Worm (Caenorhabditis elegans) whole organism, L4 larva: ENCODE data around the gene T19C3.5.
"Not testable (repeated sequence)": the region's sequence is repeated elsewhere in the genome, so short reads cannot be mapped to it uniquely, and the experiment has no call there.

ENCODE experiments used
- D1046.2 ChIP-seq: fragments of 200-800 bp; sonication (Bioruptor generic); IDR thresholded peaks from 2 replicates; pipeline ENCODE4 v1.3.6; 2022; ENCODE audit warnings: missing genetic modification characterization, missing compliant biosample characterization
- F10B5.3 ChIP-seq: sonication (generic microtip); optimal IDR thresholded peaks from 2 replicates; lab custom pipeline; 2016; ENCODE audit warnings: mild to moderate bottlenecking, missing genetic modification characterization, missing compliant biosample characterization
- F26F4.8 ChIP-seq: fragments of 200-800 bp; sonication (Bioruptor generic); conservative IDR thresholded peaks from 2 replicates; pipeline ENCODE4 v1.3.6; 2022; ENCODE audit warnings: missing genetic modification characterization, missing compliant biosample characterization
- F44E2.7 ChIP-seq: fragments of 200-800 bp; sonication (Bioruptor generic); IDR thresholded peaks from 2 replicates; pipeline ENCODE4 v2.1.2; 2022; ENCODE audit warnings: missing genetic modification characterization, missing compliant biosample characterization
- F49E8.2 ChIP-seq: sonication (generic microtip); optimal IDR thresholded peaks from 2 replicates; lab custom pipeline; 2016; ENCODE audit warnings: missing compliant biosample characterization, mild to moderate bottlenecking, missing genetic modification characterization, borderline replicate concordance
- T26A8.4 ChIP-seq: fragments of 200-800 bp; sonication (Bioruptor generic); IDR thresholded peaks from 2 replicates; pipeline ENCODE4 v1.3.6; 2022; ENCODE audit warnings: missing genetic modification characterization, missing compliant biosample characterization
- Y105C5A.15 ChIP-seq: fragments of 200-800 bp; sonication (Bioruptor generic); IDR thresholded peaks from 2 replicates; pipeline ENCODE4 v1.3.6; 2022; ENCODE audit warnings: missing genetic modification characterization, missing compliant biosample characterization
- Y48G9A.11 ChIP-seq: fragments of 200-800 bp; sonication (Bioruptor generic); IDR thresholded peaks from 2 replicates; pipeline ENCODE4 v1.3.6; 2022; ENCODE audit warnings: missing genetic modification reagents, missing genetic modification characterization, missing compliant biosample characterization
- Y5F2A.4 ChIP-seq: fragments of 200-800 bp; sonication (Bioruptor generic); optimal IDR thresholded peaks from 2 replicates; lab custom pipeline; 2018; ENCODE audit warnings: mild to moderate bottlenecking, missing genetic modification characterization, missing compliant biosample characterization
- Y75B8A.6 ChIP-seq: fragments of 200-800 bp; sonication (Bioruptor generic); IDR thresholded peaks from 2 replicates; pipeline ENCODE4 v1.3.6; 2022; ENCODE audit warnings: missing genetic modification reagents, missing genetic modification characterization, missing compliant biosample characterization
- aha-1 ChIP-seq: fragments of 150-350 bp; peaks from one replicate; lab custom pipeline; 2014; ENCODE audit warnings: missing biosample characterization, missing genetic modification characterization
- arid-1 ChIP-seq: fragments of 200-800 bp; sonication (Bioruptor generic); conservative IDR thresholded peaks from 2 replicates; pipeline ENCODE4 v1.3.6; 2022; ENCODE audit warnings: missing genetic modification reagents, missing genetic modification characterization, missing compliant biosample characterization
- attf-4 ChIP-seq: sonication (generic microtip); optimal IDR thresholded peaks from 3 replicates; lab custom pipeline; 2017; ENCODE audit warnings: missing biosample characterization, missing genetic modification characterization
- ceh-20 ChIP-seq: fragments of 200-800 bp; sonication (Bioruptor generic); IDR thresholded peaks from 2 replicates; pipeline ENCODE4 v1.3.6; 2022; ENCODE audit warnings: missing genetic modification reagents, missing genetic modification characterization, missing compliant biosample characterization
- ceh-32 ChIP-seq: sonication (generic microtip); optimal IDR thresholded peaks from 2 replicates; lab custom pipeline; 2016; ENCODE audit warnings: mild to moderate bottlenecking, missing genetic modification characterization, missing compliant biosample characterization; ENCODE audit not compliant: poor library complexity
- ces-1 ChIP-seq: fragments of 150-350 bp; sonication (generic microtip); optimal IDR thresholded peaks from 4 replicates; lab custom pipeline; 2014; ENCODE audit warnings: missing biosample characterization, missing genetic modification reagents, missing genetic modification characterization
- ctbp-1 ChIP-seq: fragments of 200-800 bp; sonication (Bioruptor generic); IDR thresholded peaks from 2 replicates; pipeline ENCODE4 v1.3.6; 2022; ENCODE audit warnings: missing genetic modification reagents, missing genetic modification characterization, missing compliant biosample characterization
- daf-12 ChIP-seq: fragments of 150-350 bp; optimal IDR thresholded peaks from 2 replicates; lab custom pipeline; 2014; ENCODE audit warnings: missing biosample characterization, missing genetic modification reagents, missing genetic modification characterization
- daf-19 ChIP-seq: fragments of 200-800 bp; sonication (Bioruptor generic); conservative IDR thresholded peaks from 2 replicates; pipeline ENCODE4 v1.3.6; 2022; ENCODE audit warnings: missing genetic modification characterization, missing compliant biosample characterization
- daf-8 ChIP-seq: fragments of 200-800 bp; sonication (Bioruptor generic); IDR thresholded peaks from 2 replicates; pipeline ENCODE4 v1.3.6; 2022; ENCODE audit warnings: missing genetic modification characterization, missing compliant biosample characterization
- dmd-6 ChIP-seq: fragments of 200-800 bp; sonication (Bioruptor generic); IDR thresholded peaks from 2 replicates; pipeline ENCODE4 v1.3.6; 2022; ENCODE audit warnings: missing genetic modification reagents, missing genetic modification characterization, missing compliant biosample characterization
- dmd-8 ChIP-seq: fragments of 200-800 bp; sonication (Bioruptor generic); IDR thresholded peaks from 2 replicates; pipeline ENCODE4 v1.3.6; 2022; ENCODE audit warnings: missing genetic modification characterization, missing compliant biosample characterization
- egl-43 ChIP-seq: fragments of 200-800 bp; sonication (Bioruptor generic); IDR thresholded peaks from 2 replicates; pipeline ENCODE4 v1.3.6; 2022; ENCODE audit warnings: missing genetic modification reagents, missing genetic modification characterization, missing compliant biosample characterization
- fkh-10 ChIP-seq: fragments of 150-350 bp; optimal IDR thresholded peaks from 2 replicates; lab custom pipeline; 2014; ENCODE audit warnings: missing biosample characterization, missing genetic modification reagents, missing genetic modification characterization
- hif-1 ChIP-seq, 2 experiments: sonication (generic microtip); optimal IDR thresholded peaks; 2 replicates each; lab custom pipeline; 2016 to 2017; ENCODE audit warnings: missing compliant biosample characterization in 2 of 2, missing genetic modification characterization in 2 of 2, missing genetic modification reagents in 2 of 2, missing genotype in 2 of 2, mild to moderate bottlenecking in 1 of 2
- hmg-1.1 ChIP-seq: fragments of 200-800 bp; sonication (Bioruptor generic); IDR thresholded peaks from 2 replicates; pipeline ENCODE4 v1.3.6; 2022; ENCODE audit warnings: missing genetic modification reagents, missing genetic modification characterization, missing compliant biosample characterization
- lim-7 ChIP-seq: fragments of 200-800 bp; sonication (Bioruptor generic); IDR thresholded peaks from 2 replicates; pipeline ENCODE4 v1.3.6; 2022; ENCODE audit warnings: missing genetic modification characterization, missing compliant biosample characterization
- lin-38 ChIP-seq: fragments of 200-800 bp; sonication (Bioruptor generic); IDR thresholded peaks from 2 replicates; pipeline ENCODE4 v1.3.6; 2022; ENCODE audit warnings: missing genetic modification reagents, missing genetic modification characterization, missing compliant biosample characterization
- madf-9 ChIP-seq: fragments of 200-800 bp; sonication (Bioruptor generic); conservative IDR thresholded peaks from 2 replicates; pipeline ENCODE4 v1.3.6; 2022; ENCODE audit warnings: missing genetic modification reagents, missing genetic modification characterization, missing compliant biosample characterization
- mes-2 ChIP-seq: sonication (generic microtip); optimal IDR thresholded peaks from 2 replicates; lab custom pipeline; 2016; ENCODE audit warnings: missing genotype, mild to moderate bottlenecking, missing genetic modification characterization, missing compliant biosample characterization; ENCODE audit not compliant: poor library complexity, severe bottlenecking
- nhr-41 ChIP-seq: fragments of 200-800 bp; sonication (Bioruptor generic); IDR thresholded peaks from 2 replicates; pipeline ENCODE4 v1.3.6; 2022; ENCODE audit warnings: missing genetic modification reagents, missing genetic modification characterization, missing compliant biosample characterization
- nhr-42 ChIP-seq: fragments of 200-800 bp; sonication (Bioruptor generic); IDR thresholded peaks from 2 replicates; pipeline ENCODE4 v1.3.6; 2022; ENCODE audit warnings: missing genetic modification characterization, missing compliant biosample characterization
- nhr-48 ChIP-seq: sonication (generic microtip); optimal IDR thresholded peaks from 2 replicates; lab custom pipeline; 2016; ENCODE audit warnings: mild to moderate bottlenecking, missing genetic modification characterization, missing compliant biosample characterization
- pha-4 ChIP-seq, 2 experiments: fragments of 150-350 bp in 1 of 2; fragments of 200-800 bp in 1 of 2; sonication (Bioruptor generic) in 1 of 2; IDR thresholded peaks in 1 of 2; optimal IDR thresholded peaks in 1 of 2; 2 replicates each; pipeline versions ENCODE4 v1.3.6 to Lab custom; 2014 to 2022; ENCODE audit warnings: missing genetic modification characterization in 2 of 2, missing genetic modification reagents in 2 of 2, missing biosample characterization in 1 of 2, missing compliant biosample characterization in 1 of 2
- php-3 ChIP-seq: fragments of 200-800 bp; sonication (Bioruptor generic); IDR thresholded peaks from 2 replicates; pipeline ENCODE4 v1.3.6; 2022; ENCODE audit warnings: missing genetic modification reagents, missing genetic modification characterization, missing compliant biosample characterization
- skn-1 ChIP-seq: fragments of 150-350 bp; optimal IDR thresholded peaks from 2 replicates; lab custom pipeline; 2014; ENCODE audit warnings: missing biosample characterization, missing genetic modification characterization
- snpc-1.2 ChIP-seq: fragments of 200-800 bp; sonication (Bioruptor generic); IDR thresholded peaks from 2 replicates; pipeline ENCODE4 v1.3.6; 2022; ENCODE audit warnings: missing genetic modification reagents, missing genetic modification characterization, missing compliant biosample characterization
- tra-1 ChIP-seq: fragments of 200-800 bp; sonication (Bioruptor generic); IDR thresholded peaks from 2 replicates; pipeline ENCODE4 v1.3.6; 2022; ENCODE audit warnings: missing genetic modification reagents, missing genetic modification characterization, missing compliant biosample characterization
- unc-130 ChIP-seq: sonication (generic microtip); optimal IDR thresholded peaks from 2 replicates; lab custom pipeline; 2016; ENCODE audit warnings: missing genetic modification reagents, missing genetic modification characterization, missing compliant biosample characterization
- vab-7 ChIP-seq: fragments of 200-800 bp; sonication (Bioruptor generic); IDR thresholded peaks from 2 replicates; pipeline ENCODE4 v1.3.6; 2022; ENCODE audit warnings: missing genetic modification reagents, missing genetic modification characterization, missing compliant biosample characterization
- zag-1 ChIP-seq: fragments of 150-350 bp; optimal IDR thresholded peaks from 2 replicates; lab custom pipeline; 2014; ENCODE audit warnings: missing biosample characterization, missing genetic modification characterization
- ztf-11 ChIP-seq: fragments of 150-350 bp; optimal IDR thresholded peaks from 2 replicates; lab custom pipeline; 2014; ENCODE audit warnings: missing biosample characterization, missing genetic modification characterization

The T19C3.5 gene

ce11 chrIII:631421-631820 is 3.7 kb upstream of the T19C3.5 start, which contains the start of gene T19C3.6:
TSS of gene T19C3.6 (minus strand) at chrIII:631521.
- no peak for TF ChIP-seq attf-4 (tag; lab: Kevin White, UChicago)
- TF ChIP-seq lin-38 (GFP tag; lab: Robert Waterston, UW) = peak; percentile 72

ce11 chrIII:628942-629341 is 1.2 kb upstream of the T19C3.5 start:
- peak; percentile 31 for TF ChIP-seq mes-2
- peak; percentile 57; the same call in 1 of the 2 replicates for TF ChIP-seq Y48G9A.11 (GFP tag; lab: Robert Waterston, UW)
- peak; percentile 63 for TF ChIP-seq snpc-1.2 (GFP tag; lab: Robert Waterston, UW)
- TF ChIP-seq tra-1 (GFP tag; lab: Robert Waterston, UW) = 0 out of 2 replicates have a peak, but pooled peaks have one; percentile 45
- peak; percentile 63; the same call in 1 of the 2 replicates for TF ChIP-seq D1046.2 (GFP tag; lab: Robert Waterston, UW)
- peak; percentile 61; the same call in 1 of the 2 replicates for TF ChIP-seq pha-4 (GFP tag; IDR thresholded peaks at IDR 0.05; lab: Robert Waterston, UW)
- not testable (repeated sequence) for TF ChIP-seq pha-4 (tag; optimal IDR thresholded peaks at IDR 0.05; lab: Kevin White, UChicago)
- TF ChIP-seq arid-1 (GFP tag; lab: Robert Waterston, UW) = peak; percentile 66; the same call in 1 of the 2 replicates
- peak; percentile 66 for TF ChIP-seq lin-38 (GFP tag; lab: Robert Waterston, UW)
- TF ChIP-seq Y105C5A.15 = 0 out of 2 replicates have a peak, but pooled peaks have one; percentile 58
- peak; percentile 72 for TF ChIP-seq egl-43 (GFP tag; lab: Robert Waterston, UW)
- 0 out of 2 replicates have a peak, but pooled peaks have one; percentile 36 for TF ChIP-seq T26A8.4 (GFP tag; lab: Robert Waterston, UW)
- TF ChIP-seq F26F4.8 (GFP tag; lab: Robert Waterston, UW) = 0 out of 2 replicates have a peak, but pooled peaks have one; percentile 69
- 0 out of 2 replicates have a peak, but pooled peaks have one; percentile 25 for TF ChIP-seq ceh-20
- TF ChIP-seq vab-7 (GFP tag; lab: Robert Waterston, UW) = peak; percentile 59; the same call in 1 of the 2 replicates
- TF ChIP-seq lim-7 (GFP tag; lab: Robert Waterston, UW) = peak; percentile 71
- TF ChIP-seq dmd-8 (GFP tag; lab: Robert Waterston, UW) = peak; percentile 76
- TF ChIP-seq hmg-1.1 = peak; percentile 48; the same call in 1 of the 2 replicates
- 0 out of 2 replicates have a peak, but pooled peaks have one; percentile 57 for TF ChIP-seq F44E2.7 (GFP tag; lab: Robert Waterston, UW)

ce11 chrIII:626091-626490 is 1.6 kb downstream of the T19C3.5 start:
- TF ChIP-seq daf-8 (GFP tag; lab: Robert Waterston, UW) (no peak), aha-1 (tag; lab: Kevin White, UChicago) (peak; percentile 56)

- TF ChIP-seq F49E8.2 = no peak
- TF ChIP-seq nhr-42 = no peak
- peak; percentile 65 for TF ChIP-seq mes-2
- 0 out of 2 replicates have a peak, but pooled peaks have one; percentile 59 for TF ChIP-seq ctbp-1
- TF ChIP-seq ztf-11 (tag; lab: Kevin White, UChicago) = no peak
- TF ChIP-seq daf-12 (tag; lab: Kevin White, UChicago) = no peak
- peak; percentile 25 for TF ChIP-seq fkh-10 (GFP tag; lab: Kevin White, UChicago)
- no peak for TF ChIP-seq ces-1
- no peak for TF ChIP-seq zag-1 (tag; lab: Kevin White, UChicago)
- TF ChIP-seq php-3 (GFP tag; lab: Robert Waterston, UW) = peak; percentile 93
- TF ChIP-seq egl-43 (GFP tag; lab: Robert Waterston, UW) = peak; percentile 63; the same call in 1 of the 2 replicates
- TF ChIP-seq daf-19 (GFP tag; lab: Robert Waterston, UW) = no peak
- TF ChIP-seq F44E2.7 (GFP tag; lab: Robert Waterston, UW) = no peak
- TF ChIP-seq hif-1 (tag; optimal IDR thresholded peaks at IDR 0.05; lab: Kevin White, UChicago) = peak in 1 of 2 experiments; percentile 81
- no peak for TF ChIP-seq skn-1 (tag; lab: Kevin White, UChicago)
- no peak for TF ChIP-seq unc-130 (GFP tag; lab: Kevin White, UChicago)
- TF ChIP-seq dmd-6 = peak; percentile 95
- TF ChIP-seq nhr-48 (tag; lab: Kevin White, UChicago) = peak; percentile 83
- peak; percentile 58; the same call in 1 of the 2 replicates for TF ChIP-seq madf-9 (GFP tag; lab: Robert Waterston, UW)
- TF ChIP-seq F10B5.3 (tag; lab: Kevin White, UChicago) = no peak
- no peak for TF ChIP-seq Y105C5A.15
- peak; percentile 86 for TF ChIP-seq ceh-20
- no peak for TF ChIP-seq ceh-32 (tag; lab: Kevin White, UChicago)
- TF ChIP-seq Y5F2A.4 (GFP tag; lab: Kevin White, UChicago) = no peak
- TF ChIP-seq attf-4 (tag; lab: Kevin White, UChicago) = no peak
- TF ChIP-seq Y75B8A.6 (GFP tag; lab: Robert Waterston, UW) = no peak
- TF ChIP-seq snpc-1.2 (GFP tag; lab: Robert Waterston, UW) = no peak
- 0 out of 2 replicates have a peak, but pooled peaks have one; percentile 22 for TF ChIP-seq nhr-41 (GFP tag; lab: Robert Waterston, UW)
Measured at ce11 chrIII:623754-624153, 4.0 kb downstream of the T19C3.5 start.
